Worm (Caenorhabditis elegans) whole organism, late embryonic: ENCODE data around the gene ZK1010.4.

Experiments
- C08G9.2 ChIP-seq: sonication (generic microtip); optimal IDR thresholded peaks from 2 replicates; lab custom pipeline; 2016; ENCODE audit warnings: mild to moderate bottlenecking, missing genetic modification characterization, moderate library complexity, missing compliant biosample characterization
- F13H6.1 ChIP-seq: sonication (generic microtip); optimal IDR thresholded peaks from 2 replicates; lab custom pipeline; 2016; ENCODE audit warnings: missing genetic modification characterization, missing compliant biosample characterization
- K02D7.2 ChIP-seq: sonication (generic microtip); optimal IDR thresholded peaks from 2 replicates; lab custom pipeline; 2017; ENCODE audit warnings: mild to moderate bottlenecking, missing genetic modification characterization, missing compliant biosample characterization
- T23F11.4 ChIP-seq: fragments of 200-800 bp; sonication (Bioruptor generic); optimal IDR thresholded peaks from 2 replicates; lab custom pipeline; 2018; ENCODE audit warnings: mild to moderate bottlenecking, missing genetic modification characterization, missing compliant biosample characterization
- Y22D7AL.16 ChIP-seq: sonication (generic microtip); optimal IDR thresholded peaks from 2 replicates; lab custom pipeline; 2016; ENCODE audit warnings: missing genetic modification characterization, missing compliant biosample characterization
- ahr-1 ChIP-seq: sonication (generic microtip); optimal IDR thresholded peaks from 2 replicates; lab custom pipeline; 2016; ENCODE audit warnings: missing genetic modification characterization, missing compliant biosample characterization
- ama-1 ChIP-seq: fragments of 150-350 bp; optimal IDR thresholded peaks from 2 replicates; lab custom pipeline; 2014
- ceh-18 ChIP-seq: sonication (generic microtip); optimal IDR thresholded peaks from 2 replicates; lab custom pipeline; 2016; ENCODE audit warnings: missing genetic modification characterization, missing compliant biosample characterization
- ceh-22 ChIP-seq: sonication (generic microtip); optimal IDR thresholded peaks from 2 replicates; lab custom pipeline; 2017; ENCODE audit warnings: missing biosample characterization, missing genetic modification characterization
- ceh-30 ChIP-seq: fragments of 150-350 bp; optimal IDR thresholded peaks from 2 replicates; lab custom pipeline; 2014; ENCODE audit warnings: missing biosample characterization, missing genetic modification characterization
- ceh-31 ChIP-seq: sonication (generic microtip); optimal IDR thresholded peaks from 2 replicates; lab custom pipeline; 2016; ENCODE audit warnings: missing genetic modification characterization, missing compliant biosample characterization
- ceh-45 ChIP-seq: fragments of 200-800 bp; sonication (Bioruptor generic); IDR thresholded peaks from 2 replicates; pipeline ENCODE4 v1.3.6; 2022; ENCODE audit warnings: missing genetic modification reagents, missing genetic modification characterization, missing compliant biosample characterization
- ceh-48 ChIP-seq: sonication (generic microtip); optimal IDR thresholded peaks from 2 replicates; lab custom pipeline; 2016; ENCODE audit warnings: missing genetic modification characterization, inconsistent platforms, missing compliant biosample characterization
- ceh-9 ChIP-seq: sonication (generic microtip); optimal IDR thresholded peaks from 2 replicates; lab custom pipeline; 2016; ENCODE audit warnings: mild to moderate bottlenecking, missing genetic modification characterization, inconsistent platforms, missing compliant biosample characterization
- che-1 ChIP-seq: sonication (generic microtip); optimal IDR thresholded peaks from 2 replicates; lab custom pipeline; 2016; ENCODE audit warnings: mild to moderate bottlenecking, missing genetic modification characterization, missing compliant biosample characterization
- dmd-4 ChIP-seq: sonication (generic microtip); optimal IDR thresholded peaks from 2 replicates; lab custom pipeline; 2016; ENCODE audit warnings: borderline replicate concordance, missing genetic modification characterization, missing compliant biosample characterization
- dve-1 ChIP-seq: sonication (generic microtip); optimal IDR thresholded peaks from 2 replicates; lab custom pipeline; 2017; ENCODE audit warnings: antibody characterized with exemption, mild to moderate bottlenecking, missing genetic modification characterization, missing compliant biosample characterization
- elt-2 ChIP-seq: sonication (generic microtip); optimal IDR thresholded peaks from 2 replicates; lab custom pipeline; 2016; ENCODE audit warnings: missing genetic modification reagents, missing genetic modification characterization, missing compliant biosample characterization
- elt-4 ChIP-seq: sonication (generic microtip); optimal IDR thresholded peaks from 2 replicates; lab custom pipeline; 2016; ENCODE audit warnings: missing genetic modification characterization, missing compliant biosample characterization
- eyg-1 ChIP-seq: sonication (generic microtip); optimal IDR thresholded peaks from 2 replicates; lab custom pipeline; 2016; ENCODE audit warnings: missing genotype, missing genetic modification characterization, missing compliant biosample characterization
- fkh-10 ChIP-seq: fragments of 150-350 bp; optimal IDR thresholded peaks from 2 replicates; lab custom pipeline; 2014; ENCODE audit warnings: missing biosample characterization, missing genetic modification reagents, missing genetic modification characterization
- gmeb-2 ChIP-seq: sonication (generic microtip); optimal IDR thresholded peaks from 2 replicates; lab custom pipeline; 2016; ENCODE audit warnings: missing genetic modification characterization, inconsistent platforms, missing compliant biosample characterization
- hlh-13 ChIP-seq: fragments of 200-800 bp; sonication (Bioruptor generic); optimal IDR thresholded peaks from 2 replicates; lab custom pipeline; 2018; ENCODE audit warnings: mild to moderate bottlenecking, missing genetic modification characterization, missing compliant biosample characterization
- hlh-15 ChIP-seq: sonication (generic microtip); optimal IDR thresholded peaks from 2 replicates; lab custom pipeline; 2016; ENCODE audit warnings: missing genetic modification characterization, missing compliant biosample characterization
- lim-6 ChIP-seq: sonication (generic microtip); optimal IDR thresholded peaks from 2 replicates; lab custom pipeline; 2016; ENCODE audit warnings: missing genetic modification characterization, missing compliant biosample characterization
- nfya-1 ChIP-seq: sonication (generic microtip); optimal IDR thresholded peaks from 2 replicates; lab custom pipeline; 2017; ENCODE audit warnings: missing genetic modification characterization, mild to moderate bottlenecking, missing compliant biosample characterization, antibody characterized with exemption, moderate library complexity
- odd-2 ChIP-seq: sonication (generic microtip); optimal IDR thresholded peaks from 2 replicates; lab custom pipeline; 2017; ENCODE audit warnings: antibody characterized with exemption, mild to moderate bottlenecking, missing genetic modification characterization, missing compliant biosample characterization
- pag-3 ChIP-seq: sonication (generic microtip); optimal IDR thresholded peaks from 2 replicates; lab custom pipeline; 2016; ENCODE audit warnings: missing compliant biosample characterization, missing genetic modification characterization, borderline replicate concordance
- pax-1 ChIP-seq: fragments of 150-350 bp; optimal IDR thresholded peaks from 2 replicates; lab custom pipeline; 2014; ENCODE audit warnings: missing biosample characterization, missing genetic modification characterization
- pqm-1 ChIP-seq: sonication (generic microtip); optimal IDR thresholded peaks from 2 replicates; lab custom pipeline; 2016; ENCODE audit warnings: missing genetic modification characterization, missing compliant biosample characterization
- ref-2 ChIP-seq: sonication (generic microtip); optimal IDR thresholded peaks from 2 replicates; lab custom pipeline; 2016; ENCODE audit warnings: missing genetic modification characterization, missing compliant biosample characterization
- rnt-1 ChIP-seq: sonication (generic microtip); optimal IDR thresholded peaks from 2 replicates; lab custom pipeline; 2016; ENCODE audit warnings: missing genetic modification characterization, missing compliant biosample characterization
- sox-4 ChIP-seq: sonication (generic microtip); optimal IDR thresholded peaks from 2 replicates; lab custom pipeline; 2017; ENCODE audit warnings: mild to moderate bottlenecking, missing genetic modification characterization, inconsistent platforms, missing compliant biosample characterization
- syd-9 ChIP-seq: sonication (generic microtip); optimal IDR thresholded peaks from 2 replicates; lab custom pipeline; 2016; ENCODE audit warnings: mild to moderate bottlenecking, missing genetic modification characterization, moderate library complexity, missing compliant biosample characterization
- tbx-7 ChIP-seq: sonication (generic microtip); optimal IDR thresholded peaks from 2 replicates; lab custom pipeline; 2016; ENCODE audit warnings: missing genotype, missing genetic modification characterization, missing compliant biosample characterization
- ttx-3 ChIP-seq: sonication (generic microtip); optimal IDR thresholded peaks from 2 replicates; lab custom pipeline; 2016; ENCODE audit warnings: missing genetic modification reagents, missing genetic modification characterization, missing compliant biosample characterization
- unc-42 ChIP-seq: sonication (generic microtip); optimal IDR thresholded peaks from 2 replicates; lab custom pipeline; 2016; ENCODE audit warnings: missing genotype, missing genetic modification characterization, missing compliant biosample characterization
- unc-55 ChIP-seq: sonication (generic microtip); optimal IDR thresholded peaks from 2 replicates; lab custom pipeline; 2017; ENCODE audit warnings: missing biosample characterization, missing genetic modification reagents, missing genetic modification characterization
- zip-5 ChIP-seq: sonication (generic microtip); optimal IDR thresholded peaks from 2 replicates; lab custom pipeline; 2016; ENCODE audit warnings: missing genetic modification characterization, missing compliant biosample characterization
- ztf-16 ChIP-seq: sonication (generic microtip); optimal IDR thresholded peaks from 2 replicates; lab custom pipeline; 2017; ENCODE audit warnings: missing genetic modification characterization, missing compliant biosample characterization

Gene ZK1010.4

DNA sequence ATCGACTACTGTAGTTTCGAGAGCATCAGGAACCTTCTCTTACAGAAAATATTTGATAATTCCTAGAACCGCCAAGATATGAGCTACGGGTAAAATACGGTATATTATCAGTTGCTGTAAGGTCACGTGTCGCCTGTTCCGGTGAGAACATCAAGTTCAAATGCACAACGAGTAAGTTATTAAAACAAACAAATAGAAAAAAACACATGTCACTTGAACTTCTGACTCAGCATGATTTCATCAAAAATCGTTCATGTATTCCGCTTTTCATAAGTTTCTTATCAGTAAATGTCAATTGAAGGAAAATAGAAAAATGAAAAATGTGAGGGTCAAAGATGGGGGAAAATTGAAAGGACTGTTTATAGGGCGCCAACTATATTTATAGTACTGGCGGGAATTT lies 20.2 kb upstream of the ZK1010.4 start:
- no peak for TF ChIP-seq ceh-22 (tag; lab: Kevin White, UChicago)
- no peak for TF ChIP-seq ama-1 (lab: Kevin White, UChicago)
- TF ChIP-seq ceh-48 (tag; lab: Kevin White, UChicago) = no peak
- TF ChIP-seq ceh-30 (tag; lab: Kevin White, UChicago) = no peak
- TF ChIP-seq eyg-1 (tag; lab: Kevin White, UChicago) = no peak
- no peak for TF ChIP-seq K02D7.2 (tag; lab: Kevin White, UChicago)
- TF ChIP-seq rnt-1 (tag; lab: Kevin White, UChicago) = no peak
- TF ChIP-seq fkh-10 (GFP tag; lab: Kevin White, UChicago) = no peak
- no peak for TF ChIP-seq tbx-7 (tag; lab: Kevin White, UChicago)
- TF ChIP-seq ceh-18 = no peak
- no peak for TF ChIP-seq unc-42 (tag; lab: Kevin White, UChicago)
- TF ChIP-seq nfya-1 = no peak
- no peak for TF ChIP-seq dve-1 (tag; lab: Kevin White, UChicago)
- TF ChIP-seq ceh-31 = no peak
- TF ChIP-seq dmd-4 (tag; lab: Kevin White, UChicago) = no peak

DNA sequence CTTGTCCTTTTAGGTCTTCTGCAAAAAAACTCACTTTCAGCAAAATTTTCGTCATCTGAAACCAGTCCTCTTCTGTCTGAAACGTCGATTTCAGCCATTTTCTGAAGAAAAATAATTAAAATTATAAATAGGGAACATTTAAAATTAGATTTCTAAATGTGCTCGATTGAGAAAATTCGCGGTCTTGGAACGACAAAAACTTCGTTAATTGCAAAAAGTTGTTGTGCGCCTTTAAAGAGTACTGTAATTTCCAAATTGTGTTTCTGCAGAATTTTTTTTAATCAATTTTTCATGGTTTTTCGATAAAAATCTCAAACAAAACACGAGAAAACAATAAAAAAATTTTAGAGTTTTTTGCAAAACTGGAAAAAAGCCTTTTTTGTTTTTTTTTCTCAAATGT lies 14.0 kb upstream of the ZK1010.4 start, which contains the start of gene ttm-1:
TSS of gene ttm-1 (minus strand) at position 101 of the 400 bp plus-strand sequence.
- TF ChIP-seq odd-2 (tag; lab: Kevin White, UChicago) (no peak), gmeb-2 (no peak), elt-4 (no peak), lim-6 (no peak), Y22D7AL.16 (tag; lab: Kevin White, UChicago) (no peak), sox-4 (no peak), tbx-7 (tag; lab: Kevin White, UChicago) (no peak), pag-3 (no peak), fkh-10 (GFP tag; lab: Kevin White, UChicago) (no peak), eyg-1 (tag; lab: Kevin White, UChicago) (no peak), C08G9.2 (tag; lab: Kevin White, UChicago) (no peak), hlh-13 (no peak)
- TF ChIP-seq, all 69 proteins: peak for 0

DNA sequence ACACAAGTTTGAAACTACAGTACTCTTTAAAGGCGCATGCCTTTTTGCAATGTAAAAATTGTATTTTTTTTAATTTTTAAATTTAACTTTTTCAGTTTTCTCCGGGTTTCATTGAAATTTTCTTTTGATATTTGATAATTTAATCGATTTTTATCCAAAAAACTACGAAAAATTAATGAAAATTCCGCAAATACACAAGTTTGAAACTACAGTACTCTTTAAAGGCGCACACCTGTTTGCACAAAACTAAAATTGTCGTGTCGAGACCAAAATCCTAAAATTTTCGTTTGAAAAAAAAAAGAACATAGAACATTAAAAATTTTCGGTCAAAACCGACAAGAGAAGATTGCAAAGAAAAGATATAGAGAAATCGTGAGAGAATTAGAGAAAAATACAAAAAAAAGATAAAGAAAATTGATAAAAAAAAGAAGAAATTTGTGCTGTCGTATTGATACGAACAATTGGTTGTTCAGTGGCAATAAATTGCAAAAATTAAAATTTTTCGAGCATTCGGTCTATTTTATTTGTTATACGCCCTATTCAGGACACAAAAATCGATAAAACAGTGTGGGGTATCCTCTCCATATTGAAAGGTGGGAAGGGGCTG lies 13.3 kb upstream of the ZK1010.4 start:
- no peak for TF ChIP-seq ttx-3
- TF ChIP-seq elt-2 (tag; lab: Kevin White, UChicago) = peak; percentile 64
- no peak for TF ChIP-seq che-1 (tag; lab: Kevin White, UChicago)

DNA sequence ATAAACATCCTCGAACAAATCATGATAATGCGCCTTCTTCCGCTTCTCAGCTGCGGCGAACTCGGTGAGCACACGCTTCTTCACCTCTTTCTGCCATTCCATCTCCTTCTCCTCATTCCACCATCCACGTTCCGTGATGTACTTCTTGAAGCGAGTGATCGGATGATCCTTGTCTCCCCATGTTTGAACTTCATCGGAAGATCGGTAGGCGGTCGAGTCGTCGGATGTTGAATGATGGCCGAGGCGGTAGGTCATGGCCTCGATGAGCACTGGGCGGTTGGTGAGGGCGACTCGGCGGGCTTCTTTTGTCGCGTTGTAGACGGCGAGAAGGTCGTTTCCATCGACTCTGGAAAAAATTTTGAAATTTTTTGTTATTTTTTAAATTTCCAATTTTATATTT lies 12.5 kb upstream of the ZK1010.4 start:
- no peak for TF ChIP-seq ztf-16 (tag; lab: Kevin White, UChicago)
- TF ChIP-seq che-1 (tag; lab: Kevin White, UChicago) = no peak
- TF ChIP-seq ahr-1 (tag; lab: Kevin White, UChicago) = no peak
- no peak for TF ChIP-seq F13H6.1 (tag; lab: Kevin White, UChicago)
- no peak for TF ChIP-seq ceh-9 (tag; lab: Kevin White, UChicago)
- no peak for TF ChIP-seq T23F11.4
- TF ChIP-seq ttx-3 = no peak
- TF ChIP-seq ceh-45 (GFP tag; lab: Robert Waterston, UW) = no peak
- no peak for TF ChIP-seq hlh-15 (tag; lab: Kevin White, UChicago)
- no peak for TF ChIP-seq unc-55
- no peak for TF ChIP-seq ref-2 (tag; lab: Kevin White, UChicago)
- no peak for TF ChIP-seq odd-2 (tag; lab: Kevin White, UChicago)
- TF ChIP-seq syd-9 (tag; lab: Kevin White, UChicago) = no peak
- no peak for TF ChIP-seq rnt-1 (tag; lab: Kevin White, UChicago)
- no peak for TF ChIP-seq pag-3
- no peak for TF ChIP-seq gmeb-2
- TF ChIP-seq pax-1 (tag; lab: Kevin White, UChicago) = no peak
- no peak for TF ChIP-seq K02D7.2 (tag; lab: Kevin White, UChicago)
- no peak for TF ChIP-seq pqm-1 (tag; lab: Kevin White, UChicago)
- TF ChIP-seq zip-5 (tag; lab: Kevin White, UChicago) = no peak
